Fruit fly (Drosophila melanogaster) whole organism, embryonic: ENCODE measurements around the gene CG11920.

Experiments
- Ada2b ChIP-seq: fragments of 200-800 bp; sonication (Bioruptor generic); IDR thresholded peaks from 2 replicates; pipeline ENCODE4 v1.3.6; 2022; ENCODE audit warnings: missing biosample characterization, missing genetic modification characterization
- CG10462 ChIP-seq: fragments of 200-800 bp; sonication (Bioruptor generic); optimal IDR thresholded peaks from 2 replicates; lab custom pipeline; 2016; ENCODE audit warnings: missing biosample characterization, missing genetic modification characterization
- CG10543 ChIP-seq: fragments of 200-800 bp; sonication (Bioruptor generic); optimal IDR thresholded peaks from 3 replicates; lab custom pipeline; 2017; ENCODE audit warnings: missing biosample characterization, mild to moderate bottlenecking, missing genetic modification characterization, moderate library complexity
- CG10979 ChIP-seq: fragments of 200-800 bp; sonication (Bioruptor generic); optimal IDR thresholded peaks from 2 replicates; lab custom pipeline; 2018; ENCODE audit warnings: missing biosample characterization, mild to moderate bottlenecking, missing genetic modification characterization, moderate library complexity
- CG11696 ChIP-seq: fragments of 200-800 bp; sonication (Bioruptor generic); IDR thresholded peaks from 2 replicates; pipeline ENCODE4 v1.3.6; 2022; ENCODE audit warnings: missing biosample characterization, missing genetic modification characterization
- CG11723 ChIP-seq: fragments of 200-800 bp; sonication (Bioruptor generic); optimal IDR thresholded peaks from 2 replicates; lab custom pipeline; 2017; ENCODE audit warnings: missing biosample characterization, mild to moderate bottlenecking, missing genetic modification characterization
- CG12942 ChIP-seq: fragments of 200-800 bp; sonication (Bioruptor generic); optimal IDR thresholded peaks from 3 replicates; lab custom pipeline; 2016; ENCODE audit warnings: missing biosample characterization, missing genetic modification characterization
- CG13287 ChIP-seq: fragments of 200-800 bp; sonication (Bioruptor generic); IDR thresholded peaks from 2 replicates; pipeline ENCODE4 v1.3.6; 2022; ENCODE audit warnings: missing biosample characterization, missing genetic modification characterization; ENCODE audit not compliant: partially characterized antibody
- CG13624 ChIP-seq: fragments of 200-800 bp; sonication (Bioruptor generic); optimal IDR thresholded peaks from 2 replicates; lab custom pipeline; 2016; ENCODE audit warnings: missing biosample characterization, missing genetic modification characterization
- CG13775 ChIP-seq: fragments of 200-800 bp; sonication (Bioruptor generic); optimal IDR thresholded peaks from 3 replicates; lab custom pipeline; 2017; ENCODE audit warnings: missing biosample characterization, mild to moderate bottlenecking, missing genetic modification characterization
- CG14014 ChIP-seq: fragments of 200-800 bp; sonication (Bioruptor generic); IDR thresholded peaks from 2 replicates; pipeline ENCODE4 v1.3.6; 2022; ENCODE audit warnings: missing biosample characterization, missing genetic modification characterization
- CG14050 ChIP-seq: fragments of 200-800 bp; sonication (Bioruptor generic); IDR thresholded peaks from 3 replicates; pipeline ENCODE4 v1.3.6; 2022; ENCODE audit warnings: missing biosample characterization, missing genetic modification characterization
- CG15514 ChIP-seq: fragments of 200-800 bp; sonication (Bioruptor generic); optimal IDR thresholded peaks from 3 replicates; lab custom pipeline; 2017; ENCODE audit warnings: missing biosample characterization, missing genetic modification characterization, mild to moderate bottlenecking, moderate library complexity, missing genetic modification reagents
- CG1603 ChIP-seq: fragments of 200-800 bp; sonication (Bioruptor generic); optimal IDR thresholded peaks from 2 replicates; lab custom pipeline; 2019; ENCODE audit warnings: missing biosample characterization, mild to moderate bottlenecking, missing genetic modification characterization, moderate library complexity
- CG16863 ChIP-seq: fragments of 200-800 bp; sonication (Bioruptor generic); optimal IDR thresholded peaks from 3 replicates; lab custom pipeline; 2016; ENCODE audit warnings: missing biosample characterization, missing genetic modification characterization
- CG2120 ChIP-seq: fragments of 200-800 bp; sonication (Bioruptor generic); optimal IDR thresholded peaks from 3 replicates; lab custom pipeline; 2016; ENCODE audit warnings: missing biosample characterization, missing genetic modification characterization
- CG34376 ChIP-seq: fragments of 200-800 bp; sonication (Bioruptor generic); optimal IDR thresholded peaks from 2 replicates; lab custom pipeline; 2018; ENCODE audit warnings: missing biosample characterization, mild to moderate bottlenecking, missing genetic modification characterization
- CG4854 ChIP-seq: fragments of 200-800 bp; sonication (Bioruptor generic); optimal IDR thresholded peaks from 2 replicates; lab custom pipeline; 2016; ENCODE audit warnings: missing biosample characterization, missing genetic modification characterization, inconsistent platforms
- CG6654 ChIP-seq: fragments of 200-800 bp; sonication (Bioruptor generic); optimal IDR thresholded peaks from 2 replicates; lab custom pipeline; 2017; ENCODE audit warnings: missing biosample characterization, mild to moderate bottlenecking, missing genetic modification characterization
- CG7372 ChIP-seq: fragments of 200-800 bp; sonication (Bioruptor generic); IDR thresholded peaks from 2 replicates; pipeline ENCODE4 v1.3.6; 2022; ENCODE audit warnings: missing biosample characterization, missing genetic modification characterization
- CG8290 ChIP-seq, 3 experiments: fragments of 200-800 bp; sonication (Bioruptor generic); optimal IDR thresholded peaks; 2 replicates each; lab custom pipeline; 2016 to 2019; ENCODE audit warnings: missing biosample characterization in 3 of 3, missing genetic modification characterization in 3 of 3, mild to moderate bottlenecking in 2 of 3, moderate library complexity in 1 of 3
- CG8478 ChIP-seq: fragments of >200 bp; optimal IDR thresholded peaks from 2 replicates; lab custom pipeline; 2018
- CG9727 ChIP-seq: fragments of 200-800 bp; sonication (Bioruptor generic); optimal IDR thresholded peaks from 3 replicates; lab custom pipeline; 2017; ENCODE audit warnings: missing biosample characterization, mild to moderate bottlenecking, missing genetic modification characterization
- D19B ChIP-seq: fragments of 200-800 bp; sonication (Bioruptor generic); optimal IDR thresholded peaks from 2 replicates; lab custom pipeline; 2017; ENCODE audit warnings: missing biosample characterization, mild to moderate bottlenecking, missing genetic modification characterization
- Dref ChIP-seq: fragments of 200-800 bp; sonication (Bioruptor generic); IDR thresholded peaks from 2 replicates; pipeline ENCODE4 v1.3.6; 2022; ENCODE audit warnings: missing biosample characterization, missing genetic modification characterization
- HLH3B ChIP-seq: fragments of 200-800 bp; sonication (Bioruptor generic); IDR thresholded peaks from 2 replicates; pipeline ENCODE4 v1.3.6; 2022; ENCODE audit warnings: missing biosample characterization, missing genetic modification characterization
- HmgD ChIP-seq: fragments of 200-800 bp; sonication (Bioruptor generic); optimal IDR thresholded peaks from 3 replicates; lab custom pipeline; 2016; ENCODE audit warnings: missing biosample characterization, missing genetic modification characterization
- Hr51 ChIP-seq, 2 experiments: fragments of 200-800 bp; sonication (Bioruptor generic); optimal IDR thresholded peaks; 2 replicates in 1 of 2; 3 replicates in 1 of 2; lab custom pipeline; 2016 to 2018; ENCODE audit warnings: missing biosample characterization in 2 of 2, missing genetic modification characterization in 2 of 2, mild to moderate bottlenecking in 1 of 2, moderate library complexity in 1 of 2
- Meics ChIP-seq: fragments of 200-800 bp; sonication (Bioruptor generic); optimal IDR thresholded peaks from 2 replicates; lab custom pipeline; 2017; ENCODE audit warnings: missing biosample characterization, mild to moderate bottlenecking, missing genetic modification characterization
- PHDP ChIP-seq: fragments of 200-800 bp; sonication (Bioruptor generic); optimal IDR thresholded peaks from 3 replicates; lab custom pipeline; 2018; ENCODE audit warnings: missing biosample characterization, mild to moderate bottlenecking, missing genetic modification characterization, moderate library complexity
- Pdp1 ChIP-seq, 2 experiments: fragments of 200-800 bp; sonication (Bioruptor generic); optimal IDR thresholded peaks; 3 replicates each; lab custom pipeline; 2016; ENCODE audit warnings: missing biosample characterization in 2 of 2, missing genetic modification characterization in 2 of 2, mild to moderate bottlenecking in 1 of 2, moderate library complexity in 1 of 2
- Sry-β ChIP-seq: fragments of 200-800 bp; sonication (Bioruptor generic); optimal IDR thresholded peaks from 2 replicates; lab custom pipeline; 2018; ENCODE audit warnings: missing biosample characterization, mild to moderate bottlenecking, missing genetic modification characterization, moderate library complexity
- Taf1 ChIP-seq: fragments of 200-800 bp; sonication (Bioruptor generic); IDR thresholded peaks from 2 replicates; pipeline ENCODE4 v1.3.6; 2022; ENCODE audit warnings: missing biosample characterization, missing genetic modification characterization
- caup ChIP-seq: fragments of 200-800 bp; sonication (Bioruptor generic); optimal IDR thresholded peaks from 3 replicates; lab custom pipeline; 2017; ENCODE audit warnings: missing biosample characterization, mild to moderate bottlenecking, missing genetic modification characterization, moderate library complexity; ENCODE audit not compliant: severe bottlenecking
- exex ChIP-seq: fragments of 200-800 bp; sonication (Bioruptor generic); optimal IDR thresholded peaks from 4 replicates; lab custom pipeline; 2018; ENCODE audit warnings: missing biosample characterization, mild to moderate bottlenecking, missing genetic modification characterization, moderate library complexity
- fd102C ChIP-seq: fragments of 200-800 bp; sonication (Bioruptor generic); optimal IDR thresholded peaks from 2 replicates; lab custom pipeline; 2018; ENCODE audit warnings: missing biosample characterization, mild to moderate bottlenecking, missing genetic modification characterization, moderate library complexity
- gem ChIP-seq: fragments of 200-800 bp; sonication (Bioruptor generic); optimal IDR thresholded peaks from 2 replicates; lab custom pipeline; 2019; ENCODE audit warnings: missing biosample characterization, mild to moderate bottlenecking, missing genetic modification characterization, moderate library complexity
- grn ChIP-seq: fragments of 200-800 bp; sonication (Bioruptor generic); optimal IDR thresholded peaks from 3 replicates; lab custom pipeline; 2017; ENCODE audit warnings: missing biosample characterization, missing genetic modification characterization
- hth ChIP-seq: fragments of >200 bp; optimal IDR thresholded peaks from 2 replicates; lab custom pipeline; 2017; ENCODE audit warnings: inconsistent platforms
- lilli ChIP-seq: fragments of 200-800 bp; sonication (Bioruptor generic); optimal IDR thresholded peaks from 3 replicates; lab custom pipeline; 2016; ENCODE audit warnings: missing biosample characterization, missing genetic modification characterization
- phol ChIP-seq: fragments of 200-800 bp; sonication (Bioruptor generic); optimal IDR thresholded peaks from 3 replicates; lab custom pipeline; 2018; ENCODE audit warnings: missing biosample characterization, mild to moderate bottlenecking, missing genetic modification characterization, moderate library complexity
- pzg ChIP-seq: fragments of 200-800 bp; sonication (Bioruptor generic); optimal IDR thresholded peaks from 3 replicates; lab custom pipeline; 2018; ENCODE audit warnings: missing biosample characterization, mild to moderate bottlenecking, missing genetic modification characterization, moderate library complexity
- schlank ChIP-seq: fragments of 200-800 bp; sonication (Bioruptor generic); optimal IDR thresholded peaks from 2 replicates; lab custom pipeline; 2018; ENCODE audit warnings: missing biosample characterization, mild to moderate bottlenecking, missing genetic modification characterization
- sd ChIP-seq: fragments of 200-800 bp; sonication (Bioruptor generic); optimal IDR thresholded peaks from 3 replicates; lab custom pipeline; 2018; ENCODE audit warnings: missing biosample characterization, mild to moderate bottlenecking, missing genetic modification characterization, moderate library complexity
- slbo ChIP-seq: fragments of 200-800 bp; sonication (Bioruptor generic); IDR thresholded peaks from 2 replicates; pipeline ENCODE4 v1.3.6; 2022; ENCODE audit warnings: missing biosample characterization, missing genetic modification characterization
- sug ChIP-seq: fragments of 200-800 bp; optimal IDR thresholded peaks from 2 replicates; lab custom pipeline; 2019; ENCODE audit warnings: missing biosample characterization, mild to moderate bottlenecking, missing genetic modification characterization, moderate library complexity
- zf30C ChIP-seq: fragments of 200-800 bp; sonication (Bioruptor generic); optimal IDR thresholded peaks from 3 replicates; lab custom pipeline; 2018; ENCODE audit warnings: missing biosample characterization, mild to moderate bottlenecking, missing genetic modification characterization

The CG11920 gene

dm6 chr3R:25050649-25051048 lies 24.0 kb upstream of the CG11920 start (continued):
- TF ChIP-seq CG4854 (GFP tag; lab: Kevin White, UChicago), result no peak
- TF ChIP-seq, all 482 proteins: peak for 6

DNA sequence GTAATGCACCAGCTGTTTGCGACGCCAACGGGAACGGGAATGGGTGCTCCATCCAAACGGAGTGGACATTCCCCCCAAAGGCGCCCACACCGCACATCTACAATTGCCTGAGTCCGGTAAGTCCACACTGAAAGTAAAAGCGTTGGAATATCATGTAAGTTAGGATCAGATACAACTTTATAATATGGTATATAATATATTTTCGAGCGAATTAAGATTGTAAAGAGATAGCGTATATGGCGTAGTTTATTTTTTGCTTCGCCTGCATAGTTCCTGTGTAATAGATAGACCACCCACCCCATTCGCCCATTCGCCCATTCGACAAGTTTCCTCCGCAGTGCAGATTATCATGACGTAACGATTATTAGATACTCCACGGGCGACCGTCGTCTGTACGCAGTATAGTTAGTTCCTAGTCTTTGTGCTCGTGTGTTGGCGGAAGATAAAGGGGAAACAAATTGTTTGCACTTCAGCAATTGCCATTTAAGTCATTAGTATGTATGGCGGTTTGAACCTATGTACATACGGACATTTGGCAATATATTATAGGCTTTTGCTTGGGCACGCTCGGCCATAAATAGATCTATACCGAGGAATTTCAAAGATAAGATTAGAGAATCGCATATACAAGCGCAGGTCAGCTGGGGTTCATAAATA lies 23.1 kb upstream of the CG11920 start:
- TF ChIP-seq CG13624 (GFP tag; lab: Kevin White, UChicago), result peak; percentile 21
- no peak for TF ChIP-seq CG6654 (GFP tag; lab: Kevin White, UChicago)
- TF ChIP-seq Meics (GFP tag; lab: Kevin White, UChicago), result no peak
- no peak for TF ChIP-seq Dref (GFP tag; lab: Robert Waterston, UW)
- peak; percentile 24 for TF ChIP-seq gem (tag; lab: Kevin White, UChicago)
- TF ChIP-seq sd, result peak; percentile 93
- TF ChIP-seq slbo (GFP tag; lab: Robert Waterston, UW), result peak; percentile 51; the same call in 1 of the 2 replicates
- no peak for TF ChIP-seq CG7372 (GFP tag; lab: Robert Waterston, UW)
- no peak for TF ChIP-seq caup (GFP tag; lab: Kevin White, UChicago)
- no peak for TF ChIP-seq hth
- TF ChIP-seq CG10543 (GFP tag; lab: Kevin White, UChicago), result no peak
- no peak for TF ChIP-seq CG15514 (GFP tag; lab: Kevin White, UChicago)
- peak; percentile 18 for TF ChIP-seq grn (GFP tag; lab: Kevin White, UChicago)
- TF ChIP-seq fd102C (GFP tag; lab: Kevin White, UChicago), result no peak
- TF ChIP-seq CG13775 (GFP tag; lab: Kevin White, UChicago), result no peak
- TF ChIP-seq phol (tag; lab: Kevin White, UChicago), result no peak
- peak; percentile 43 for TF ChIP-seq CG34376 (GFP tag; lab: Kevin White, UChicago)
- no peak for TF ChIP-seq HmgD (GFP tag; lab: Kevin White, UChicago)
- peak; percentile 3 for TF ChIP-seq lilli (GFP tag; lab: Kevin White, UChicago)
- TF ChIP-seq Pdp1 (GFP tag; optimal IDR thresholded peaks at IDR 0.05; lab: Kevin White, UChicago), result peak in 1 of 2 experiments; percentile 86
- TF ChIP-seq D19B (GFP tag; lab: Kevin White, UChicago), result no peak
- no peak for TF ChIP-seq CG12942
- TF ChIP-seq Hr51 (GFP tag; optimal IDR thresholded peaks at IDR 0.05; lab: Kevin White, UChicago), result peak in 1 of 2 experiments; percentile 7
- TF ChIP-seq CG9727, result no peak
- peak; percentile 3 for TF ChIP-seq sug
- TF ChIP-seq CG8478 (lab: Kevin White, UChicago), result no peak
- no peak for TF ChIP-seq Sry-β (GFP tag; lab: Kevin White, UChicago)
- no peak for TF ChIP-seq CG16863 (GFP tag; lab: Kevin White, UChicago)
- peak; percentile 16 for TF ChIP-seq PHDP
- no peak for TF ChIP-seq CG11723
- no peak for TF ChIP-seq schlank (tag; lab: Kevin White, UChicago)
- no peak for TF ChIP-seq HLH3B (GFP tag; lab: Robert Waterston, UW)
- TF ChIP-seq exex, result peak; percentile 77
- TF ChIP-seq CG10462 (GFP tag; lab: Kevin White, UChicago), result no peak
- no peak for TF ChIP-seq CG14014
- peak; percentile 22; the same call in 1 of the 2 replicates for TF ChIP-seq Taf1 (GFP tag; lab: Robert Waterston, UW)
- no peak for TF ChIP-seq pzg
- no peak for TF ChIP-seq CG13287
- TF ChIP-seq Ada2b (GFP tag; lab: Robert Waterston, UW), result 0 out of 2 replicates have a peak, but pooled peaks have one; percentile 7
- TF ChIP-seq CG10979 (tag; lab: Kevin White, UChicago), result no peak
- TF ChIP-seq CG2120 (GFP tag; lab: Kevin White, UChicago), result peak; percentile 30
- TF ChIP-seq CG1603 (tag; lab: Kevin White, UChicago), result peak; percentile 20
- no peak for TF ChIP-seq CG8290 (GFP tag; optimal IDR thresholded peaks at IDR 0.05; lab: Kevin White, UChicago)
- TF ChIP-seq CG8290 (tag; optimal IDR thresholded peaks at IDR 0.05; lab: Kevin White, UChicago), result peak in 1 of 2 experiments; percentile 23
- peak; percentile 16 for TF ChIP-seq zf30C
- no peak for TF ChIP-seq CG14050 (GFP tag; lab: Robert Waterston, UW)
- no peak for TF ChIP-seq CG11696 (GFP tag; lab: Robert Waterston, UW)
